Worm (Caenorhabditis elegans) whole organism, L3 larva: ENCODE results near the gene pstk-1.

Source experiments
- ZK546.5 ChIP-seq: sonication (generic microtip); optimal IDR thresholded peaks from 2 replicates; lab custom pipeline; 2017; ENCODE audit warnings: missing biosample characterization, missing genetic modification characterization
- ceh-28 ChIP-seq: fragments of 150-350 bp; optimal IDR thresholded peaks from 2 replicates; lab custom pipeline; 2014; ENCODE audit warnings: missing biosample characterization, missing genetic modification reagents, missing genetic modification characterization
- ceh-82 ChIP-seq: fragments of 150-350 bp; optimal IDR thresholded peaks from 2 replicates; lab custom pipeline; 2014; ENCODE audit warnings: missing biosample characterization, missing genetic modification characterization
- mdl-1 ChIP-seq: fragments of 150-350 bp; optimal IDR thresholded peaks from 2 replicates; lab custom pipeline; 2014; ENCODE audit warnings: missing biosample characterization, missing genetic modification characterization
- nhr-23 ChIP-seq: fragments of 150-350 bp; optimal IDR thresholded peaks from 2 replicates; lab custom pipeline; 2014; ENCODE audit warnings: missing biosample characterization, missing genetic modification reagents, missing genetic modification characterization
- nhr-77 ChIP-seq: fragments of 150-350 bp; optimal IDR thresholded peaks from 2 replicates; lab custom pipeline; 2014; ENCODE audit warnings: missing biosample characterization, missing genetic modification characterization
- pha-4 ChIP-seq: fragments of 150-350 bp; optimal IDR thresholded peaks from 2 replicates; lab custom pipeline; 2014; ENCODE audit warnings: missing biosample characterization, missing genetic modification reagents, missing genetic modification characterization

ce11 chrIII:12443880-12444279 lies 22.5 kb upstream of the pstk-1 start:
- TF ChIP-seq ceh-28 (tag; lab: Kevin White, UChicago) (no peak), ceh-82 (no peak), ZK546.5 (tag; lab: Kevin White, UChicago) (no peak), nhr-23 (tag; lab: Kevin White, UChicago) (no peak), nhr-77 (tag; lab: Kevin White, UChicago) (no peak), mdl-1 (no peak), pha-4 (tag; lab: Kevin White, UChicago) (no peak)
